Fruit fly (Drosophila melanogaster): ENCODE measurements around the gene LIMK1.
A peak's percentile ranks its signal among the peaks of the same experiment; 100 is the strongest.

DNA sequence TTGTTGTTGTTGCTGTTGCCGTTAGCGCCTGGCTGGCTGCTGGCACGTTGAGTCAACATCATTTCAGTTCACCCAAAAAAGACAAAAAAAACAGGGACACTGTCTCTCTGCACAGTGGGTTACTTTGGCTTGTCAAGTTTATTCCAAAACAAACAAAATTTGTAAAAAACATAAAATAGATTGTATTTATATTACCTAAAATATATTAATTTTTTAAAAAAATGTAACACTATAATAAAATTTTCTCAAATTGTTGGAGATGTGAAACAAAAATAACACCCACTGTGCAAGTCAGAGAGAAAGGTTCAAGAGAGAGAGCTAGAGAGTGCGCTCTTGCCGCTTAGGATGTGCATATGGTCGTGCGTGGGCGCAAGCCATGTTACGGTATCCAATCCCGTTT, 24.3 kb downstream of the LIMK1 start:
- TF ChIP-seq CG1620 (GFP tag; optimal IDR thresholded peaks at IDR 0.05), result no peak
- peak; percentile 43 for TF ChIP-seq Hr96 (GFP tag; optimal IDR thresholded peaks at IDR 0.05)
- peak; percentile 88 for TF ChIP-seq CG14711 (tag; optimal IDR thresholded peaks at IDR 0.05)
- TF ChIP-seq CG5204 (GFP tag; optimal IDR thresholded peaks at IDR 0.05), result no peak
- no peak for TF ChIP-seq cic (GFP tag; optimal IDR thresholded peaks at IDR 0.05)
- TF ChIP-seq CG7101 (tag; optimal IDR thresholded peaks at IDR 0.05), result peak; percentile 92
- peak; percentile 48 for TF ChIP-seq tj (GFP tag; optimal IDR thresholded peaks at IDR 0.05)
- no peak for TF ChIP-seq cnc (optimal IDR thresholded peaks at IDR 0.05)
- TF ChIP-seq CG7045 (GFP tag; optimal IDR thresholded peaks at IDR 0.05), result peak; percentile 82
- TF ChIP-seq Clk (GFP tag; optimal IDR thresholded peaks at IDR 0.05), result peak; percentile 60
- peak; percentile 69 for TF ChIP-seq CG11617 (GFP tag; optimal IDR thresholded peaks at IDR 0.05)
- TF ChIP-seq toe (GFP tag; optimal IDR thresholded peaks at IDR 0.05), result peak; percentile 11
- TF ChIP-seq kay (GFP tag; ENCODE audit: borderline replicate concordance), result no peak
